Fruit fly (Drosophila melanogaster): Measurements from ENCODE around the gene CG6418.

CG6418 gene

dm6 chr3L:10851853-10852346, 26.9 kb downstream of the CG6418 start (continued):
- TF ChIP-seq CG15073 (GFP tag; optimal IDR thresholded peaks at IDR 0.05), result no peak
- TF ChIP-seq CG7372 (GFP tag; IDR thresholded peaks at IDR 0.05), result no peak
- no peak for TF ChIP-seq pzg (GFP tag; optimal IDR thresholded peaks at IDR 0.05)
- TF ChIP-seq sima (GFP tag; optimal IDR thresholded peaks at IDR 0.05), result no peak
- no peak for TF ChIP-seq CG12769 (tag; optimal IDR thresholded peaks at IDR 0.05)
- peak; percentile 47 for TF ChIP-seq CG8388 (GFP tag; optimal IDR thresholded peaks at IDR 0.05)
- TF ChIP-seq mld (GFP tag; IDR thresholded peaks at IDR 0.05; ENCODE audit: partially characterized antibody), result no peak
- no peak for TF ChIP-seq kni (GFP tag; optimal IDR thresholded peaks at IDR 0.05)
- TF ChIP-seq CoRest (tag; optimal IDR thresholded peaks at IDR 0.05), result peak; percentile 50
- TF ChIP-seq btn (GFP tag; optimal IDR thresholded peaks at IDR 0.05), result no peak
- TF ChIP-seq HLH54F (GFP tag; optimal IDR thresholded peaks at IDR 0.05), result no peak
- TF ChIP-seq vnd (GFP tag; IDR thresholded peaks at IDR 0.05; ENCODE audit: partially characterized antibody), result no peak
- no peak for TF ChIP-seq ase (GFP tag; IDR thresholded peaks at IDR 0.05)
- no peak for TF ChIP-seq Dad (GFP tag; optimal IDR thresholded peaks at IDR 0.05)
- TF ChIP-seq sr (GFP tag; IDR thresholded peaks at IDR 0.05), result no peak
- TF ChIP-seq CG6175 (GFP tag; IDR thresholded peaks at IDR 0.05), result no peak
- TF ChIP-seq phol (tag; optimal IDR thresholded peaks at IDR 0.05), result peak; percentile 67
- no peak for TF ChIP-seq ranshi (GFP tag; IDR thresholded peaks at IDR 0.05)
- no peak for TF ChIP-seq al (GFP tag; IDR thresholded peaks at IDR 0.05)
- TF ChIP-seq CG7963 (GFP tag; IDR thresholded peaks at IDR 0.05; ENCODE audit: partially characterized antibody), result no peak
- no peak for TF ChIP-seq CG10274 (GFP tag; optimal IDR thresholded peaks at IDR 0.05)
- TF ChIP-seq HLH3B (GFP tag; IDR thresholded peaks at IDR 0.05), result no peak
- TF ChIP-seq CG4328 (GFP tag; optimal IDR thresholded peaks at IDR 0.05), result no peak
- TF ChIP-seq tup (GFP tag; optimal IDR thresholded peaks at IDR 0.05), result no peak
- TF ChIP-seq mam (GFP tag; optimal IDR thresholded peaks at IDR 0.05), result no peak
- no peak for TF ChIP-seq HmgD (GFP tag; optimal IDR thresholded peaks at IDR 0.05)
- no peak for TF ChIP-seq amos (GFP tag; IDR thresholded peaks at IDR 0.05; ENCODE audit: partially characterized antibody)
- TF ChIP-seq cato (GFP tag; optimal IDR thresholded peaks at IDR 0.05; ENCODE audit: borderline replicate concordance), result peak; percentile 8
- no peak for TF ChIP-seq kay (GFP tag; optimal IDR thresholded peaks at IDR 0.05)
- no peak for TF ChIP-seq ttk (GFP tag; IDR thresholded peaks at IDR 0.05)
- peak; percentile 43 for TF ChIP-seq Oli (tag; optimal IDR thresholded peaks at IDR 0.05)
- TF ChIP-seq CG13624 (GFP tag; optimal IDR thresholded peaks at IDR 0.05), result no peak
- no peak for TF ChIP-seq Atf6 (GFP tag; IDR thresholded peaks at IDR 0.05)
- no peak for TF ChIP-seq CG10462 (GFP tag; optimal IDR thresholded peaks at IDR 0.05)
- TF ChIP-seq CG10147 (GFP tag; optimal IDR thresholded peaks at IDR 0.05), result no peak
- TF ChIP-seq CG4854 (GFP tag; optimal IDR thresholded peaks at IDR 0.05), result no peak
- peak; percentile 44 for TF ChIP-seq CG6689 (GFP tag; IDR thresholded peaks at IDR 0.05)
- TF ChIP-seq lbe (GFP tag; optimal IDR thresholded peaks at IDR 0.05), result no peak
- TF ChIP-seq ham (GFP tag; IDR thresholded peaks at IDR 0.05), result no peak
- no peak for TF ChIP-seq E2f2 (GFP tag; IDR thresholded peaks at IDR 0.05)
- peak; percentile 20 for TF ChIP-seq fd96Cb (tag; optimal IDR thresholded peaks at IDR 0.05)
- no peak for TF ChIP-seq fd3F (GFP tag; optimal IDR thresholded peaks at IDR 0.05)
- no peak for TF ChIP-seq CG18764 (GFP tag; optimal IDR thresholded peaks at IDR 0.05)
- TF ChIP-seq maf-S (GFP tag; optimal IDR thresholded peaks at IDR 0.05), result no peak
- TF ChIP-seq Lhr (GFP tag; optimal IDR thresholded peaks at IDR 0.05), result no peak
- no peak for TF ChIP-seq CG6654 (GFP tag; optimal IDR thresholded peaks at IDR 0.05)
- TF ChIP-seq CG8290 (GFP tag; optimal IDR thresholded peaks at IDR 0.05), result no peak
- no peak for TF ChIP-seq CG8290 (tag; optimal IDR thresholded peaks at IDR 0.05)
- no peak for TF ChIP-seq HLHmδ (GFP tag; optimal IDR thresholded peaks at IDR 0.05)
- TF ChIP-seq CG33213 (GFP tag; optimal IDR thresholded peaks at IDR 0.05), result no peak
- no peak for TF ChIP-seq Awh (GFP tag; IDR thresholded peaks at IDR 0.05)
- no peak for TF ChIP-seq CG15479 (GFP tag; optimal IDR thresholded peaks at IDR 0.05)
